Worm (Caenorhabditis elegans) whole organism, mixed stage, embryonic: ENCODE measurements around the gene srd-4.

Experiments
- M03D4.4 ChIP-seq: sonication (generic microtip); optimal IDR thresholded peaks from 2 replicates; lab custom pipeline; 2017; ENCODE audit warnings: mild to moderate bottlenecking, missing genetic modification characterization, missing compliant biosample characterization
- nhr-12 ChIP-seq: fragments of 150-350 bp; optimal IDR thresholded peaks from 2 replicates; lab custom pipeline; 2014; ENCODE audit warnings: missing biosample characterization, missing genetic modification characterization

ce11 chrV:12161157-12161556, 23.6 kb upstream of the srd-4 start:
- TF ChIP-seq M03D4.4 (tag; lab: Kevin White, UChicago) = no peak
- TF ChIP-seq nhr-12 = no peak
